Fruit fly (Drosophila melanogaster): ENCODE results near the gene CG42446.
A peak's percentile ranks its signal among the peaks of the same experiment; 100 is the strongest.

dm6 chr3R:16337053-16337385, 22.9 kb downstream of the CG42446 start:
- TF ChIP-seq dmrt93B (GFP tag; optimal IDR thresholded peaks at IDR 0.05) (no peak), psq (GFP tag; optimal IDR thresholded peaks at IDR 0.05) (no peak), h (GFP tag; optimal IDR thresholded peaks at IDR 0.05) (peak; percentile 47), Mio (GFP tag; optimal IDR thresholded peaks at IDR 0.05) (no peak), fru (GFP tag; optimal IDR thresholded peaks at IDR 0.05) (peak; percentile 37), ey (GFP tag; optimal IDR thresholded peaks at IDR 0.05) (peak; percentile 48), lola (GFP tag; optimal IDR thresholded peaks at IDR 0.05) (no peak), N (GFP tag; optimal IDR thresholded peaks at IDR 0.05) (no peak)
